Worm (Caenorhabditis elegans) whole organism, late embryonic: ENCODE measurements around the gene C38D9.2.
"Not testable (repeated sequence)": the region's sequence is repeated elsewhere in the genome, so short reads cannot be mapped to it uniquely, and the experiment has no call there.

Experiments used
- ama-1 ChIP-seq: fragments of 150-350 bp; optimal IDR thresholded peaks from 2 replicates; lab custom pipeline; 2014
- ceh-2 ChIP-seq: sonication (generic microtip); optimal IDR thresholded peaks from 2 replicates; lab custom pipeline; 2016; ENCODE audit warnings: missing genotype, missing genetic modification characterization, missing compliant biosample characterization
- elt-2 ChIP-seq: sonication (generic microtip); optimal IDR thresholded peaks from 2 replicates; lab custom pipeline; 2016; ENCODE audit warnings: missing genetic modification reagents, missing genetic modification characterization, missing compliant biosample characterization
- nhr-11 ChIP-seq: fragments of 150-350 bp; optimal IDR thresholded peaks from 2 replicates; lab custom pipeline; 2014; ENCODE audit warnings: missing biosample characterization, missing genetic modification characterization
- tbx-2 ChIP-seq: sonication (generic microtip); optimal IDR thresholded peaks from 2 replicates; lab custom pipeline; 2016; ENCODE audit warnings: missing genetic modification characterization, missing compliant biosample characterization
- unc-86 ChIP-seq: sonication (generic microtip); optimal IDR thresholded peaks from 2 replicates; lab custom pipeline; 2016; ENCODE audit warnings: missing genetic modification characterization, missing compliant biosample characterization

DNA sequence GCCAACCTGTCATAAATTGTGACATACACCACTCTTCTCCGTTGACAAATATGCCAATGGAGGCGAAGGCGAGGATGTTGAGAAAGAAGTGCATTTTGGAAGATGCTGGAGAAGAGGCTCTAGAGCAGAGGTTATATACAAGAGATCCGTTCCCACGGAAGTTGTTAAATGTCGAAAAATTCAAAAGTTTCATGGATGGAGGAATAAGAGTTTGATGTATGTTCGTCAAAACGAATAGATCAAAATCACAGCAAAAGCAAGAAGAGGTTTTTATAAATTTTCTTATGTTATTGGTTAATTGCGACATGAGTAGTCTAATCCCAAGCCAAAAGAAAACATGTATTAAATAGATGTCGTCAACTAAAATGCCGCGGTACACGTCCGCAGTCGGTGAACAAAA is 43.6 kb downstream of the C38D9.2 start, which contains the start of gene Y6G8.15:
- TF ChIP-seq unc-86; tbx-2 (tag; lab: Kevin White, UChicago); ceh-2; nhr-11 (tag; lab: Kevin White, UChicago); elt-2; ama-1 (lab: Kevin White, UChicago): not testable (repeated sequence)
